Fruit fly (Drosophila melanogaster) whole organism, embryonic: ENCODE measurements around the gene cerv.

Experiments used
- Abd-B ChIP-seq: fragments of 200-800 bp; sonication (Bioruptor generic); optimal IDR thresholded peaks from 2 replicates; lab custom pipeline; 2018; ENCODE audit warnings: missing biosample characterization, mild to moderate bottlenecking, missing genetic modification characterization, moderate library complexity
- CG10654 ChIP-seq: fragments of 200-800 bp; sonication (Bioruptor generic); optimal IDR thresholded peaks from 2 replicates; lab custom pipeline; 2016; ENCODE audit warnings: missing biosample characterization, missing genetic modification characterization
- Ets65A ChIP-seq: fragments of 200-800 bp; sonication (Bioruptor generic); peaks from one replicate; lab custom pipeline; 2016; ENCODE audit warnings: missing biosample characterization, missing genetic modification characterization
- ac ChIP-seq: fragments of 200-800 bp; sonication (Bioruptor generic); optimal IDR thresholded peaks from 3 replicates; lab custom pipeline; 2017; ENCODE audit warnings: missing biosample characterization, mild to moderate bottlenecking, missing genetic modification characterization
- amos ChIP-seq: fragments of 200-800 bp; sonication (Bioruptor generic); IDR thresholded peaks from 2 replicates; pipeline ENCODE4 v1.3.6; 2022; ENCODE audit warnings: missing biosample characterization, missing genetic modification characterization; ENCODE audit not compliant: partially characterized antibody
- chif ChIP-seq, 2 experiments: fragments of 200-800 bp; sonication (Bioruptor generic); optimal IDR thresholded peaks; 3 replicates each; lab custom pipeline; 2016; ENCODE audit warnings: missing biosample characterization in 2 of 2, missing genetic modification characterization in 2 of 2
- sim ChIP-seq: fragments of 200-800 bp; sonication (Bioruptor generic); IDR thresholded peaks from 2 replicates; pipeline ENCODE4 v1.3.6; 2022; ENCODE audit warnings: missing biosample characterization, missing genetic modification characterization
- sob ChIP-seq: fragments of 200-800 bp; sonication (Bioruptor generic); IDR thresholded peaks from 2 replicates; pipeline ENCODE4 v1.3.6; 2022; ENCODE audit warnings: missing biosample characterization, missing genetic modification characterization
- ssp ChIP-seq: fragments of 200-800 bp; sonication (Bioruptor generic); IDR thresholded peaks from 2 replicates; pipeline ENCODE4 v1.3.6; 2022; ENCODE audit warnings: missing biosample characterization, missing genetic modification characterization
- z ChIP-seq: fragments of 200-800 bp; sonication (Bioruptor generic); IDR thresholded peaks from 3 replicates; pipeline ENCODE4 v1.3.6; 2022; ENCODE audit warnings: missing biosample characterization, missing genetic modification characterization

DNA sequence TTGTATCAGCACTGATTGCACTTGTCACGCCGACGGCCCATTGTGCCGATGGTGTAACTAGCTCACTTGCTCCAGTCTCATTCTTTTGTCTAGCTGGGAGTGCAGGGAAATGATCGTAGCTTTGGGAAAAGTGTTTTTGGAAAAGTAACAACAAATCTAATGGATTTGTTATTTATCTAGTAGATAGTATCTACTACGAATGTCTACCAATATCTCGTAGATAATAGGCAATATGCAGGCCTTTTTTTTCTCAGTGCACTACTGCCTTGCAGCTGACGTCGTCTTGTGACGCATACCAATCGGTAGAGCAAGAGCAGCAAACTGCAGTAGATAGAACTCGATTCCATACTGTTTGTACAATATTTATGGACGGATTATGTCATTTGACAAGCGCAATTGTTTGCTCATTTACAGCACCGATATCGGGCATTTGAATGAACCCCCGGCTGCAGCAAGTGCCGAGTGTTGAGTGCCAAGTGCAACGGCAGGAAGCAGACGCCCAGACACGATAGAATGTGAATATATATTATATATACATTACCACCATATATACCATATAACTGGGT is 34.4 kb downstream of the cerv start:
- TF ChIP-seq Abd-B (GFP tag; lab: Kevin White, UChicago) (no peak), ac (GFP tag; lab: Kevin White, UChicago) (no peak), sim (GFP tag; lab: Robert Waterston, UW) (no peak), amos (GFP tag; lab: Robert Waterston, UW) (no peak), sob (GFP tag; lab: Robert Waterston, UW) (no peak), z (GFP tag; lab: Robert Waterston, UW) (no peak), ssp (GFP tag; lab: Robert Waterston, UW) (no peak), CG10654 (GFP tag; lab: Kevin White, UChicago) (no peak), chif (GFP tag; optimal IDR thresholded peaks at IDR 0.05; lab: Kevin White, UChicago) (no peak), Ets65A (GFP tag; lab: Kevin White, UChicago) (no peak)
